Worm (Caenorhabditis elegans): ENCODE measurements around the gene decr-1.2.
A peak's percentile ranks its signal among the peaks of the same experiment; 100 is the strongest.

Gene decr-1.2

DNA sequence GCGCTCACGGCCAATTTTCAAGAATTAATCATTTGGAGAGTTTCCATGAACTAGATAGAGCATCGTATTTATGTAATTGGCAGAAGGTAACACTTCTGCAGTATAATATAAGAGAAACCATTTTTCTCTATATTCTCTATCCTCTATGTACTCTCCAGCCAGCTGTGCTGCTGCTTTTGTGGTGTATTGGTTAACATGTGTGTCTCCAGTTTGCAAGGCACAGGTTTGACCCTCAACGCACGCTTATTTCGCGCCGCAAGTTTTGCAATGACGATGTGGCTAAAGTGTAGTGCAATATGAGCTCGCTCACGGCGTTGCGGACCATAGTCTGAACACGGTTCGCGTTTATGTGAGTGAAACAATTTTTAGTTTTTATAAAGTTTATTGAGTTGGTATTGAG is 1.6 kb downstream of the decr-1.2 start:
- TF ChIP-seq hrde-1 (tag; optimal IDR thresholded peaks at IDR 0.05; ENCODE audit: borderline replicate concordance) (peak; percentile 72), tlf-1 (GFP tag; optimal IDR thresholded peaks at IDR 0.05) (peak; percentile 79), F33H1.4 (GFP tag; IDR thresholded peaks at IDR 0.05) (peak; percentile 36; the same call in 1 of the 2 replicates), efl-1 (GFP tag; optimal IDR thresholded peaks at IDR 0.05) (peak; percentile 47), nhr-179 (tag; optimal IDR thresholded peaks at IDR 0.05) (peak; percentile 77), atf-7 (tag; optimal IDR thresholded peaks at IDR 0.05) (peak; percentile 84), nhr-90 (tag; optimal IDR thresholded peaks at IDR 0.05) (peak; percentile 93), mxl-1 (tag; optimal IDR thresholded peaks at IDR 0.05) (peak; percentile 97), egrh-3 (GFP tag; IDR thresholded peaks at IDR 0.05) (peak; percentile 55; the same call in 1 of the 2 replicates), attf-5 (GFP tag; optimal IDR thresholded peaks at IDR 0.05) (no peak), snpc-4 (GFP tag; optimal IDR thresholded peaks at IDR 0.05) (no peak), snpc-4 (tag; optimal IDR thresholded peaks at IDR 0.05) (peak in 1 of 4 experiments; percentile 73), attf-6 (GFP tag; IDR thresholded peaks at IDR 0.05) (no peak), fkh-3 (tag; optimal IDR thresholded peaks at IDR 0.05) (peak; percentile 94), ceh-58 (GFP tag; IDR thresholded peaks at IDR 0.05) (peak; percentile 94; the same call in 1 of the 2 replicates), T26A5.8 (tag; optimal IDR thresholded peaks at IDR 0.05) (peak; percentile 88), zfh-2 (GFP tag; conservative IDR thresholded peaks at IDR 0.05) (no peak), Y53F4B.3 (GFP tag; IDR thresholded peaks at IDR 0.05) (no peak), rpc-1 (optimal IDR thresholded peaks at IDR 0.05) (peak; percentile 87), rpc-1 (tag; optimal IDR thresholded peaks at IDR 0.05) (peak; percentile 91), F23B12.7 (tag; optimal IDR thresholded peaks at IDR 0.05; ENCODE audit: insufficient read depth) (peak; percentile 88), ets-4 (GFP tag; optimal IDR thresholded peaks at IDR 0.05) (peak; percentile 93), repo-1 (tag; optimal IDR thresholded peaks at IDR 0.05) (peak; percentile 85), ztf-6 (GFP tag; IDR thresholded peaks at IDR 0.05) (0 out of 2 replicates have a peak, but pooled peaks have one; percentile 50), attf-3 (GFP tag; conservative IDR thresholded peaks at IDR 0.05) (0 out of 2 replicates have a peak, but pooled peaks have one; percentile 13), Y95B8A.8 (GFP tag; IDR thresholded peaks at IDR 0.05) (no peak), ztf-18 (tag; optimal IDR thresholded peaks at IDR 0.05) (peak; percentile 80), aptf-2 (GFP tag; conservative IDR thresholded peaks at IDR 0.05) (no peak), tbp1 (GFP tag; optimal IDR thresholded peaks at IDR 0.05) (peak; percentile 96), ztf-3 (GFP tag; optimal IDR thresholded peaks at IDR 0.05) (no peak), madf-8 (GFP tag; conservative IDR thresholded peaks at IDR 0.05) (no peak), F57A8.1 (GFP tag; optimal IDR thresholded peaks at IDR 0.05) (peak; percentile 98), Y79H2A.3 (GFP tag; conservative IDR thresholded peaks at IDR 0.05) (0 out of 2 replicates have a peak, but pooled peaks have one; percentile 14), nhr-120 (GFP tag; IDR thresholded peaks at IDR 0.05) (0 out of 2 replicates have a peak, but pooled peaks have one; percentile 69), B0336.3 (GFP tag; IDR thresholded peaks at IDR 0.05) (no peak), snpc-1.1 (tag; optimal IDR thresholded peaks at IDR 0.05; ENCODE audit: insufficient read depth) (peak; percentile 64), cebp-1 (GFP tag; IDR thresholded peaks at IDR 0.05) (peak; percentile 58; the same call in 1 of the 2 replicates), cebp-1 (tag; optimal IDR thresholded peaks at IDR 0.05) (no peak), akir-1 (GFP tag; optimal IDR thresholded peaks at IDR 0.05) (no peak), ceh-27 (GFP tag; optimal IDR thresholded peaks at IDR 0.05) (peak; percentile 75), ceh-91 (GFP tag; IDR thresholded peaks at IDR 0.05) (peak; percentile 48; the same call in 1 of the 2 replicates), ekl-4 (GFP tag; IDR thresholded peaks at IDR 0.05) (peak; percentile 83), nhr-27 (tag; optimal IDR thresholded peaks at IDR 0.05) (peak; percentile 75), lag-1 (GFP tag; IDR thresholded peaks at IDR 0.05) (peak; percentile 85; the same call in 1 of the 2 replicates), sdz-38 (tag; optimal IDR thresholded peaks at IDR 0.05) (no peak), T07F8.4 (tag; optimal IDR thresholded peaks at IDR 0.05) (peak; percentile 85), him-1 (tag; optimal IDR thresholded peaks at IDR 0.05) (peak; percentile 82), F49E8.2 (tag; optimal IDR thresholded peaks at IDR 0.05; ENCODE audit: insufficient read depth) (no peak)

Measured in whole organism, young adult.